Worm (Caenorhabditis elegans) whole organism, young adult: ENCODE data around the gene Y48B6A.10.
A peak's percentile ranks its signal among the peaks of the same experiment; 100 is the strongest.

Source experiments
- B0261.1 ChIP-seq: sonication (generic microtip); optimal IDR thresholded peaks from 2 replicates; lab custom pipeline; 2016; ENCODE audit warnings: mild to moderate bottlenecking, missing genetic modification characterization, moderate library complexity, missing compliant biosample characterization
- B0336.3 ChIP-seq: fragments of 200-800 bp; sonication (Bioruptor generic); IDR thresholded peaks from 2 replicates; pipeline ENCODE4 v1.3.6; 2022; ENCODE audit warnings: missing genetic modification characterization, missing compliant biosample characterization
- F10E7.11 ChIP-seq: sonication (generic microtip); optimal IDR thresholded peaks from 2 replicates; lab custom pipeline; 2017; ENCODE audit warnings: mild to moderate bottlenecking, missing genetic modification characterization, moderate library complexity, missing compliant biosample characterization
- F22D6.2 ChIP-seq: sonication (generic microtip); optimal IDR thresholded peaks from 2 replicates; lab custom pipeline; 2016; ENCODE audit warnings: mild to moderate bottlenecking, missing genetic modification characterization, missing compliant biosample characterization
- F39B2.1 ChIP-seq: fragments of 200-800 bp; sonication (Bioruptor generic); IDR thresholded peaks from 2 replicates; pipeline ENCODE4 v1.3.6; 2022; ENCODE audit warnings: missing genetic modification reagents, missing genetic modification characterization, missing compliant biosample characterization
- F49E8.2 ChIP-seq: sonication (generic microtip); optimal IDR thresholded peaks from 3 replicates; lab custom pipeline; 2017; ENCODE audit warnings: missing genetic modification characterization, mild to moderate bottlenecking, missing compliant biosample characterization, antibody characterized with exemption, moderate library complexity; ENCODE audit not compliant: insufficient read depth
- T07F8.4 ChIP-seq: sonication (generic microtip); optimal IDR thresholded peaks from 2 replicates; lab custom pipeline; 2016; ENCODE audit warnings: mild to moderate bottlenecking, missing genetic modification characterization, moderate library complexity, missing compliant biosample characterization
- Y53F4B.3 ChIP-seq: fragments of 200-800 bp; sonication (Bioruptor generic); IDR thresholded peaks from 2 replicates; pipeline ENCODE4 v1.3.6; 2022; ENCODE audit warnings: missing genetic modification reagents, missing genetic modification characterization, missing compliant biosample characterization
- Y53G8AR.9 ChIP-seq: fragments of 200-800 bp; sonication (Bioruptor generic); conservative IDR thresholded peaks from 2 replicates; pipeline ENCODE4 v1.3.6; 2022; ENCODE audit warnings: missing genetic modification reagents, missing genetic modification characterization, missing compliant biosample characterization
- Y95B8A.8 ChIP-seq: fragments of 200-800 bp; sonication (Bioruptor generic); IDR thresholded peaks from 2 replicates; pipeline ENCODE4 v1.3.6; 2022; ENCODE audit warnings: missing genetic modification reagents, missing genetic modification characterization, missing compliant biosample characterization
- ZK185.1 ChIP-seq: sonication (generic microtip); optimal IDR thresholded peaks from 2 replicates; lab custom pipeline; 2016; ENCODE audit warnings: mild to moderate bottlenecking, missing genetic modification characterization, missing compliant biosample characterization; ENCODE audit not compliant: poor library complexity, severe bottlenecking
- atf-7 ChIP-seq: sonication (generic microtip); optimal IDR thresholded peaks from 2 replicates; lab custom pipeline; 2017; ENCODE audit warnings: mild to moderate bottlenecking, missing genetic modification characterization, missing compliant biosample characterization
- attf-6 ChIP-seq: fragments of 200-800 bp; sonication (Bioruptor generic); IDR thresholded peaks from 2 replicates; pipeline ENCODE4 v1.3.6; 2022; ENCODE audit warnings: missing genetic modification reagents, missing genetic modification characterization, missing compliant biosample characterization
- ceh-58 ChIP-seq: fragments of 200-800 bp; sonication (Bioruptor generic); IDR thresholded peaks from 2 replicates; pipeline ENCODE4 v1.3.6; 2022; ENCODE audit warnings: missing genetic modification characterization, missing compliant biosample characterization
- dox-1 ChIP-seq: fragments of 200-800 bp; sonication (Bioruptor generic); IDR thresholded peaks from 2 replicates; pipeline ENCODE4 v1.3.6; 2022; ENCODE audit warnings: missing genetic modification reagents, missing genetic modification characterization, missing compliant biosample characterization
- dpff-1 ChIP-seq: sonication (generic microtip); optimal IDR thresholded peaks from 2 replicates; lab custom pipeline; 2017; ENCODE audit warnings: mild to moderate bottlenecking, missing genetic modification characterization, missing compliant biosample characterization
- efl-1 ChIP-seq: fragments of 150-350 bp; optimal IDR thresholded peaks from 2 replicates; lab custom pipeline; 2014; ENCODE audit warnings: missing biosample characterization, missing genetic modification reagents, missing genetic modification characterization
- ekl-4 ChIP-seq: fragments of 200-800 bp; sonication (Bioruptor generic); IDR thresholded peaks from 2 replicates; pipeline ENCODE4 v1.3.6; 2022; ENCODE audit warnings: missing genetic modification reagents, missing genetic modification characterization, missing compliant biosample characterization
- gei-17 ChIP-seq: fragments of 200-800 bp; sonication (Bioruptor generic); optimal IDR thresholded peaks from 2 replicates; lab custom pipeline; 2018; ENCODE audit warnings: mild to moderate bottlenecking, missing genetic modification characterization, missing compliant biosample characterization
- hrde-1 ChIP-seq: sonication (generic microtip); optimal IDR thresholded peaks from 2 replicates; lab custom pipeline; 2016; ENCODE audit warnings: missing genetic modification characterization, mild to moderate bottlenecking, missing compliant biosample characterization, moderate library complexity, missing genotype, missing genetic modification reagents, borderline replicate concordance
- hsf-1 ChIP-seq: fragments of 200-800 bp; sonication (Bioruptor generic); IDR thresholded peaks from 2 replicates; pipeline ENCODE4 v1.3.6; 2022; ENCODE audit warnings: missing genetic modification reagents, missing genetic modification characterization, missing compliant biosample characterization
- lin-35 ChIP-seq, 3 experiments: fragments of 150-350 bp in 2 of 3; sonication (generic microtip) in 1 of 3; optimal IDR thresholded peaks; 2 replicates each; lab custom pipeline; 2014 to 2018; ENCODE audit warnings: missing biosample characterization in 3 of 3, missing genetic modification characterization in 3 of 3, missing genetic modification reagents in 3 of 3
- lin-40 ChIP-seq: sonication (generic microtip); optimal IDR thresholded peaks from 2 replicates; lab custom pipeline; 2016; ENCODE audit warnings: missing genetic modification characterization, mild to moderate bottlenecking, missing compliant biosample characterization, missing genotype, missing genetic modification reagents
- lir-1 ChIP-seq: fragments of 200-800 bp; sonication (Bioruptor generic); conservative IDR thresholded peaks from 2 replicates; pipeline ENCODE4 v1.3.6; 2022; ENCODE audit warnings: missing genetic modification reagents, missing genetic modification characterization, missing compliant biosample characterization
- madf-10 ChIP-seq: sonication (generic microtip); optimal IDR thresholded peaks from 2 replicates; lab custom pipeline; 2016; ENCODE audit warnings: mild to moderate bottlenecking, missing genetic modification characterization, missing compliant biosample characterization
- madf-6 ChIP-seq: fragments of 200-800 bp; sonication (Bioruptor generic); IDR thresholded peaks from 2 replicates; pipeline ENCODE4 v1.3.6; 2022; ENCODE audit warnings: missing genetic modification reagents, missing genetic modification characterization, missing compliant biosample characterization
- mcd-1 ChIP-seq: fragments of 200-800 bp; sonication (Bioruptor generic); IDR thresholded peaks from 2 replicates; pipeline ENCODE4 v1.3.6; 2022; ENCODE audit warnings: missing genetic modification reagents, missing genetic modification characterization, missing compliant biosample characterization
- mel-28 ChIP-seq: sonication (generic microtip); optimal IDR thresholded peaks from 2 replicates; lab custom pipeline; 2016; ENCODE audit warnings: borderline replicate concordance, mild to moderate bottlenecking, missing genetic modification characterization, missing compliant biosample characterization
- nfya-1 ChIP-seq: sonication (generic microtip); optimal IDR thresholded peaks from 2 replicates; lab custom pipeline; 2017; ENCODE audit warnings: antibody characterized with exemption, missing compliant biosample characterization, missing genetic modification characterization, borderline replicate concordance; ENCODE audit not compliant: insufficient read depth
- nhr-120 ChIP-seq: fragments of 200-800 bp; sonication (Bioruptor generic); IDR thresholded peaks from 2 replicates; pipeline ENCODE4 v1.3.6; 2022; ENCODE audit warnings: missing genetic modification characterization, missing compliant biosample characterization
- nhr-27 ChIP-seq: fragments of 200-800 bp; sonication (Bioruptor generic); optimal IDR thresholded peaks from 2 replicates; lab custom pipeline; 2018; ENCODE audit warnings: mild to moderate bottlenecking, missing genetic modification characterization, moderate library complexity, missing compliant biosample characterization
- pbrm-1 ChIP-seq: fragments of 200-800 bp; sonication (Bioruptor generic); IDR thresholded peaks from 2 replicates; pipeline ENCODE4 v1.3.6; 2022; ENCODE audit warnings: missing genetic modification reagents, missing genetic modification characterization, missing compliant biosample characterization
- rcor-1 ChIP-seq: fragments of 200-800 bp; sonication (Bioruptor generic); IDR thresholded peaks from 2 replicates; pipeline ENCODE4 v1.3.6; 2022; ENCODE audit warnings: missing genetic modification reagents, missing genetic modification characterization, missing compliant biosample characterization
- rpc-1 ChIP-seq, 2 experiments: fragments of 150-350 bp in 1 of 2; sonication (generic microtip) in 1 of 2; optimal IDR thresholded peaks; 2 replicates each; lab custom pipeline; 2014 to 2018; ENCODE audit warnings: missing biosample characterization in 1 of 2, missing genetic modification characterization in 1 of 2, missing genetic modification reagents in 1 of 2, missing genotype in 1 of 2
- sea-2 ChIP-seq: fragments of 200-800 bp; sonication (Bioruptor generic); IDR thresholded peaks from 2 replicates; pipeline ENCODE4 v1.3.6; 2022; ENCODE audit warnings: missing genetic modification characterization, missing compliant biosample characterization
- snpc-1.3 ChIP-seq: sonication (generic microtip); optimal IDR thresholded peaks from 2 replicates; lab custom pipeline; 2017; ENCODE audit warnings: missing genetic modification characterization, mild to moderate bottlenecking, missing compliant biosample characterization, antibody characterized with exemption, moderate library complexity, missing genotype, missing genetic modification reagents; ENCODE audit not compliant: insufficient read depth
- snpc-3.4 ChIP-seq: sonication (generic microtip); optimal IDR thresholded peaks from 2 replicates; lab custom pipeline; 2017; ENCODE audit warnings: missing genetic modification characterization, mild to moderate bottlenecking, missing compliant biosample characterization, antibody characterized with exemption, moderate library complexity, missing genotype, missing genetic modification reagents
- snpc-4 ChIP-seq, 5 experiments: fragments of 150-350 bp in 1 of 5; sonication (generic microtip) in 4 of 5; optimal IDR thresholded peaks; 2 replicates each; lab custom pipeline; 2014 to 2018; ENCODE audit warnings: missing genetic modification characterization in 5 of 5, missing biosample characterization in 3 of 5, antibody characterized with exemption in 2 of 5, mild to moderate bottlenecking in 2 of 5, missing compliant biosample characterization in 2 of 5, missing genotype in 2 of 5, moderate library complexity in 2 of 5, missing genetic modification reagents in 1 of 5
- somi-1 ChIP-seq: fragments of 200-800 bp; sonication (Bioruptor generic); optimal IDR thresholded peaks from 2 replicates; lab custom pipeline; 2018; ENCODE audit warnings: mild to moderate bottlenecking, missing genetic modification characterization, missing compliant biosample characterization
- tbx-9 ChIP-seq: sonication (generic microtip); optimal IDR thresholded peaks from 2 replicates; lab custom pipeline; 2016; ENCODE audit warnings: borderline replicate concordance, missing genetic modification characterization, inconsistent platforms, missing compliant biosample characterization
- tlf-1 ChIP-seq: fragments of 200-800 bp; sonication (Bioruptor generic); optimal IDR thresholded peaks from 2 replicates; lab custom pipeline; 2018; ENCODE audit warnings: mild to moderate bottlenecking, missing genetic modification characterization, missing compliant biosample characterization
- unc-130 ChIP-seq: sonication (generic microtip); optimal IDR thresholded peaks from 2 replicates; lab custom pipeline; 2016; ENCODE audit warnings: missing genetic modification reagents, missing genetic modification characterization, missing compliant biosample characterization
- unc-62 ChIP-seq: fragments of 150-350 bp; optimal IDR thresholded peaks from 2 replicates; lab custom pipeline; 2014; ENCODE audit warnings: missing biosample characterization, missing genetic modification reagents, missing genetic modification characterization
- ztf-22 ChIP-seq: fragments of 200-800 bp; sonication (Bioruptor generic); optimal IDR thresholded peaks from 2 replicates; lab custom pipeline; 2018; ENCODE audit warnings: mild to moderate bottlenecking, missing genetic modification characterization, moderate library complexity, missing compliant biosample characterization
- ztf-26 ChIP-seq: sonication (generic microtip); optimal IDR thresholded peaks from 2 replicates; lab custom pipeline; 2017; ENCODE audit warnings: missing genetic modification characterization, missing compliant biosample characterization

The Y48B6A.10 gene

ce11 chrII:14244457-14245254, 30.4 kb downstream of the Y48B6A.10 start:
- TF ChIP-seq B0261.1 (tag; lab: Kevin White, UChicago): no peak
- TF ChIP-seq lin-35 (GFP tag; optimal IDR thresholded peaks at IDR 0.05; lab: Kevin White, UChicago): peak in 1 of 3 experiments; percentile 12
- no peak for TF ChIP-seq F39B2.1 (GFP tag; lab: Robert Waterston, UW)
- no peak for TF ChIP-seq madf-10
- peak; percentile 78; the same call in 1 of the 2 replicates for TF ChIP-seq Y95B8A.8 (GFP tag; lab: Robert Waterston, UW)
- TF ChIP-seq lin-40 (tag; lab: Kevin White, UChicago): peak; percentile 20
- no peak for TF ChIP-seq mel-28 (tag; lab: Kevin White, UChicago)
- TF ChIP-seq rcor-1: peak; percentile 82
- no peak for TF ChIP-seq ZK185.1 (tag; lab: Kevin White, UChicago)
- TF ChIP-seq nhr-120 (GFP tag; lab: Robert Waterston, UW): no peak
- peak; percentile 75 for TF ChIP-seq attf-6
- peak; percentile 32; the same call in 1 of the 2 replicates for TF ChIP-seq Y53G8AR.9
- no peak for TF ChIP-seq T07F8.4 (tag; lab: Kevin White, UChicago)
- peak; percentile 31 for TF ChIP-seq unc-130 (GFP tag; lab: Kevin White, UChicago)
- no peak for TF ChIP-seq F10E7.11 (tag; lab: Kevin White, UChicago)
- TF ChIP-seq madf-6 (GFP tag; lab: Robert Waterston, UW): peak; percentile 99
- peak; percentile 77 for TF ChIP-seq hsf-1 (GFP tag; lab: Robert Waterston, UW)
- peak; percentile 84 for TF ChIP-seq snpc-3.4 (tag; lab: Kevin White, UChicago)
- TF ChIP-seq efl-1 (GFP tag; lab: Kevin White, UChicago): peak; percentile 68
- no peak for TF ChIP-seq gei-17 (GFP tag; lab: Kevin White, UChicago)
- TF ChIP-seq snpc-1.3 (tag; lab: Kevin White, UChicago): peak; percentile 86
- TF ChIP-seq sea-2 (GFP tag; lab: Robert Waterston, UW): no peak
- no peak for TF ChIP-seq ztf-26 (tag; lab: Kevin White, UChicago)
- TF ChIP-seq dox-1 (GFP tag; lab: Robert Waterston, UW): peak; percentile 76
- TF ChIP-seq ceh-58 (GFP tag; lab: Robert Waterston, UW): no peak
- TF ChIP-seq F49E8.2 (tag; lab: Kevin White, UChicago): peak; percentile 65
- TF ChIP-seq mcd-1 (GFP tag; lab: Robert Waterston, UW): peak; percentile 73
- TF ChIP-seq tbx-9 (tag; lab: Kevin White, UChicago): no peak
- peak; percentile 74 for TF ChIP-seq ekl-4 (GFP tag; lab: Robert Waterston, UW)
- TF ChIP-seq tlf-1 (GFP tag; lab: Kevin White, UChicago): peak; percentile 73
- peak; percentile 72 for TF ChIP-seq B0336.3 (GFP tag; lab: Robert Waterston, UW)
- no peak for TF ChIP-seq unc-62 (GFP tag; lab: Kevin White, UChicago)
- TF ChIP-seq somi-1: no peak
- TF ChIP-seq rpc-1 (optimal IDR thresholded peaks at IDR 0.05; lab: Kevin White, UChicago): no peak
- TF ChIP-seq rpc-1 (tag; optimal IDR thresholded peaks at IDR 0.05; lab: Kevin White, UChicago): no peak
- no peak for TF ChIP-seq atf-7 (tag; lab: Kevin White, UChicago)
- no peak for TF ChIP-seq ztf-22 (GFP tag; lab: Kevin White, UChicago)
- no peak for TF ChIP-seq nfya-1
- TF ChIP-seq F22D6.2 (tag; lab: Kevin White, UChicago): no peak
- TF ChIP-seq lir-1 (GFP tag; lab: Robert Waterston, UW): peak; percentile 56; the same call in 1 of the 2 replicates
- TF ChIP-seq dpff-1 (tag; lab: Kevin White, UChicago): no peak
- peak; percentile 38 for TF ChIP-seq hrde-1 (tag; lab: Kevin White, UChicago)
- TF ChIP-seq nhr-27 (tag; lab: Kevin White, UChicago): no peak
- peak; percentile 70 for TF ChIP-seq pbrm-1 (GFP tag; lab: Robert Waterston, UW)
- TF ChIP-seq snpc-4 (GFP tag; optimal IDR thresholded peaks at IDR 0.05; lab: Kevin White, UChicago): no peak
- peak in 2 of 4 experiments; percentile 17 to 60 for TF ChIP-seq snpc-4 (tag; optimal IDR thresholded peaks at IDR 0.05; lab: Kevin White, UChicago)
- TF ChIP-seq Y53F4B.3 (GFP tag; lab: Robert Waterston, UW): peak; percentile 56
